Worm (Caenorhabditis elegans) whole organism, L4 larva: ENCODE data around the gene C32B5.6.
"Not testable (repeated sequence)": the region's sequence is repeated elsewhere in the genome, so short reads cannot be mapped to it uniquely, and the experiment has no call there.

Experiments used
- Y105C5A.15 ChIP-seq: fragments of 200-800 bp; sonication (Bioruptor generic); IDR thresholded peaks from 2 replicates; pipeline ENCODE4 v1.3.6; 2022; ENCODE audit warnings: missing genetic modification characterization, missing compliant biosample characterization
- ces-1 ChIP-seq: fragments of 150-350 bp; sonication (generic microtip); optimal IDR thresholded peaks from 4 replicates; lab custom pipeline; 2014; ENCODE audit warnings: missing biosample characterization, missing genetic modification reagents, missing genetic modification characterization
- dpl-1 ChIP-seq: fragments of 150-350 bp; optimal IDR thresholded peaks from 2 replicates; lab custom pipeline; 2014; ENCODE audit warnings: missing biosample characterization, missing genetic modification reagents, missing genetic modification characterization
- hmg-1.1 ChIP-seq: fragments of 200-800 bp; sonication (Bioruptor generic); IDR thresholded peaks from 2 replicates; pipeline ENCODE4 v1.3.6; 2022; ENCODE audit warnings: missing genetic modification reagents, missing genetic modification characterization, missing compliant biosample characterization
- lin-29 ChIP-seq: fragments of 200-800 bp; sonication (Bioruptor generic); IDR thresholded peaks from 2 replicates; pipeline ENCODE4 v1.3.6; 2022; ENCODE audit warnings: missing genetic modification reagents, missing genetic modification characterization, missing compliant biosample characterization
- mdl-1 ChIP-seq, 2 experiments: fragments of 150-350 bp in 1 of 2; sonication (generic microtip) in 1 of 2; optimal IDR thresholded peaks; 2 replicates each; lab custom pipeline; 2014 to 2017; ENCODE audit warnings: missing biosample characterization in 2 of 2, missing genetic modification characterization in 2 of 2
- mxl-3 ChIP-seq: fragments of 200-800 bp; sonication (Bioruptor generic); optimal IDR thresholded peaks from 2 replicates; lab custom pipeline; 2018; ENCODE audit warnings: mild to moderate bottlenecking, missing genetic modification characterization, missing compliant biosample characterization
- pqm-1 ChIP-seq: sonication (generic microtip); optimal IDR thresholded peaks from 2 replicates; lab custom pipeline; 2017; ENCODE audit warnings: missing biosample characterization, missing genetic modification characterization
- snpc-4 ChIP-seq: fragments of 150-350 bp; optimal IDR thresholded peaks from 2 replicates; lab custom pipeline; 2014; ENCODE audit warnings: missing biosample characterization, missing genetic modification characterization
- unc-130 ChIP-seq: sonication (generic microtip); optimal IDR thresholded peaks from 2 replicates; lab custom pipeline; 2016; ENCODE audit warnings: missing genetic modification reagents, missing genetic modification characterization, missing compliant biosample characterization
- unc-62 ChIP-seq, 3 experiments: fragments of 150-350 bp in 1 of 3; sonication (generic microtip); optimal IDR thresholded peaks in 2 of 3; peaks in 1 of 3; 1 replicate in 1 of 3; 2 replicates in 2 of 3; lab custom pipeline; 2014 to 2017; ENCODE audit warnings: missing biosample characterization in 3 of 3, missing genetic modification characterization in 3 of 3, missing genetic modification reagents in 3 of 3, missing genotype in 1 of 3
- zag-1 ChIP-seq: fragments of 150-350 bp; optimal IDR thresholded peaks from 2 replicates; lab custom pipeline; 2014; ENCODE audit warnings: missing biosample characterization, missing genetic modification characterization

ce11 chrII:968106-968505 is at the start of gene C32B5.6:
- TF ChIP-seq snpc-4; Y105C5A.15 (GFP tag; lab: Robert Waterston, UW); dpl-1; ces-1 (GFP tag; lab: Kevin White, UChicago); unc-130; mxl-3 (GFP tag; lab: Kevin White, UChicago); mdl-1 (tag; optimal IDR thresholded peaks at IDR 0.05; lab: Kevin White, UChicago); unc-62 (GFP tag; optimal IDR thresholded peaks at IDR 0.05 in 1 of 2; lab: Kevin White, UChicago); unc-62 (tag; optimal IDR thresholded peaks at IDR 0.05; lab: Kevin White, UChicago); zag-1 (tag; lab: Kevin White, UChicago); lin-29 (GFP tag; lab: Robert Waterston, UW); pqm-1 (tag; lab: Kevin White, UChicago); hmg-1.1 (GFP tag; lab: Robert Waterston, UW): not testable (repeated sequence)
